Worm (Caenorhabditis elegans): ENCODE measurements around the gene cls-1.

DNA sequence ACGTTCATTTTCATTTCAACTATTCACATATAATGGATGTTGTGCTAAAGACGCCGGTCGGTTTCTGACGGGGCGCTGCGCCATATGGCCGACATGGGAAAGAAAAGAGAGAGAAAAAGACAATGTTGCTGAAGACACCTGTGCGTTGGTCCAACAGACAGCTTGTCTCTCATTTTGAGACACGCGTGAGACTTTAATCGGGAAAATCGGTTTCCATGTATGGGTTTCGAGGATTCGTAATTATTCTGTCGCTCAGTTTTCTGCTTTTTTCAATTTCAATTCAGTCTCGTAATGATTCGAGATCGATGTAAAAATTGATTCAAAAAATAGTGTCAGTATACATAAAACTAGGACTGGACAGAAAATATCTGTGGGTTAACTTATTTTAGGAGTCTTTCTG lies 22.9 kb downstream of the cls-1 start:
- TF ChIP-seq fos-1 (tag; optimal IDR thresholded peaks at IDR 0.05), result no peak
- TF ChIP-seq nhr-25 (tag; optimal IDR thresholded peaks at IDR 0.05), result no peak
